Fruit fly (Drosophila melanogaster) whole organism, embryonic: ENCODE measurements around the gene Eip63F-1.

ENCODE experiments used
- Atf3 ChIP-seq: fragments of 200-800 bp; sonication (Bioruptor generic); optimal IDR thresholded peaks from 3 replicates; lab custom pipeline; 2016; ENCODE audit warnings: missing biosample characterization, missing genetic modification characterization
- Blimp-1 ChIP-seq: fragments of 200-800 bp; sonication (Bioruptor generic); optimal IDR thresholded peaks from 3 replicates; lab custom pipeline; 2018; ENCODE audit warnings: missing biosample characterization, missing genetic modification characterization, mild to moderate bottlenecking, moderate library complexity, missing genetic modification reagents
- CG11560 ChIP-seq: fragments of 200-800 bp; sonication (Bioruptor generic); IDR thresholded peaks from 3 replicates; pipeline ENCODE4 v1.3.6; 2022; ENCODE audit warnings: missing biosample characterization, missing genetic modification characterization
- CG11723 ChIP-seq: fragments of 200-800 bp; sonication (Bioruptor generic); optimal IDR thresholded peaks from 2 replicates; lab custom pipeline; 2017; ENCODE audit warnings: missing biosample characterization, mild to moderate bottlenecking, missing genetic modification characterization
- CG12769 ChIP-seq: fragments of 200-800 bp; sonication (Bioruptor generic); optimal IDR thresholded peaks from 2 replicates; lab custom pipeline; 2019; ENCODE audit warnings: missing biosample characterization, mild to moderate bottlenecking, missing genetic modification characterization, moderate library complexity
- CG14014 ChIP-seq: fragments of 200-800 bp; sonication (Bioruptor generic); IDR thresholded peaks from 2 replicates; pipeline ENCODE4 v1.3.6; 2022; ENCODE audit warnings: missing biosample characterization, missing genetic modification characterization
- CG15269 ChIP-seq: fragments of 200-800 bp; sonication (Bioruptor generic); optimal IDR thresholded peaks from 2 replicates; lab custom pipeline; 2018; ENCODE audit warnings: missing biosample characterization, mild to moderate bottlenecking, missing genetic modification characterization, moderate library complexity
- CG2120 ChIP-seq: fragments of 200-800 bp; sonication (Bioruptor generic); optimal IDR thresholded peaks from 3 replicates; lab custom pipeline; 2016; ENCODE audit warnings: missing biosample characterization, missing genetic modification characterization
- CG2199 ChIP-seq: fragments of 200-800 bp; sonication (Bioruptor generic); IDR thresholded peaks from 3 replicates; pipeline ENCODE4 v1.3.6; 2022; ENCODE audit warnings: missing biosample characterization, missing genetic modification characterization
- CG31365 ChIP-seq: fragments of 200-800 bp; sonication (Bioruptor generic); optimal IDR thresholded peaks from 2 replicates; lab custom pipeline; 2018; ENCODE audit warnings: missing biosample characterization, mild to moderate bottlenecking, missing genetic modification characterization
- CG4617 ChIP-seq: fragments of 200-800 bp; sonication (Bioruptor generic); optimal IDR thresholded peaks from 3 replicates; lab custom pipeline; 2016; ENCODE audit warnings: missing biosample characterization, missing genetic modification characterization, borderline replicate concordance
- CG5245 ChIP-seq: fragments of 200-800 bp; sonication (Bioruptor generic); optimal IDR thresholded peaks from 3 replicates; lab custom pipeline; 2016; ENCODE audit warnings: missing biosample characterization, missing genetic modification characterization
- CG5953 ChIP-seq: fragments of 200-800 bp; sonication (Bioruptor generic); IDR thresholded peaks from 2 replicates; pipeline ENCODE4 v1.3.6; 2022; ENCODE audit warnings: missing biosample characterization, missing genetic modification characterization
- CG6175 ChIP-seq: fragments of 200-800 bp; sonication (Bioruptor generic); IDR thresholded peaks from 3 replicates; pipeline ENCODE4 v1.3.6; 2022; ENCODE audit warnings: missing biosample characterization, missing genetic modification characterization
- CG6791 ChIP-seq: fragments of 200-800 bp; sonication (Bioruptor generic); IDR thresholded peaks from 3 replicates; pipeline ENCODE4 v1.3.6; 2022; ENCODE audit warnings: missing biosample characterization, missing genetic modification characterization; ENCODE audit not compliant: partially characterized antibody
- CG7745 ChIP-seq: fragments of 200-800 bp; sonication (Bioruptor generic); optimal IDR thresholded peaks from 2 replicates; lab custom pipeline; 2018; ENCODE audit warnings: missing biosample characterization, mild to moderate bottlenecking, missing genetic modification characterization, moderate library complexity
- CG9609 ChIP-seq: fragments of 200-800 bp; sonication (Bioruptor generic); optimal IDR thresholded peaks from 3 replicates; lab custom pipeline; 2016; ENCODE audit warnings: missing biosample characterization, missing genetic modification characterization
- CoRest ChIP-seq: fragments of 200-800 bp; sonication (Bioruptor generic); optimal IDR thresholded peaks from 3 replicates; lab custom pipeline; 2018; ENCODE audit warnings: missing biosample characterization, mild to moderate bottlenecking, missing genetic modification characterization, moderate library complexity
- Dip3 ChIP-seq: fragments of 200-800 bp; sonication (Bioruptor generic); optimal IDR thresholded peaks from 3 replicates; lab custom pipeline; 2016; ENCODE audit warnings: missing biosample characterization, missing genetic modification characterization
- Elba2 ChIP-seq: fragments of 200-800 bp; sonication (Bioruptor generic); optimal IDR thresholded peaks from 3 replicates; lab custom pipeline; 2016; ENCODE audit warnings: missing biosample characterization, missing genetic modification characterization
- Ets65A ChIP-seq: fragments of 200-800 bp; sonication (Bioruptor generic); peaks from one replicate; lab custom pipeline; 2016; ENCODE audit warnings: missing biosample characterization, missing genetic modification characterization
- H2.0 ChIP-seq: fragments of 200-800 bp; sonication (Bioruptor generic); IDR thresholded peaks from 2 replicates; pipeline ENCODE4 v1.3.6; 2022; ENCODE audit warnings: missing biosample characterization, missing genetic modification characterization
- Mad ChIP-seq: fragments of 200-800 bp; sonication (Bioruptor generic); optimal IDR thresholded peaks from 2 replicates; lab custom pipeline; 2016; ENCODE audit warnings: missing biosample characterization, missing genetic modification characterization
- NK7.1 ChIP-seq: fragments of 200-800 bp; sonication (Bioruptor generic); optimal IDR thresholded peaks from 3 replicates; lab custom pipeline; 2016; ENCODE audit warnings: missing biosample characterization, missing genetic modification characterization
- NfI ChIP-seq: fragments of 200-800 bp; sonication (Bioruptor generic); optimal IDR thresholded peaks from 3 replicates; lab custom pipeline; 2018; ENCODE audit warnings: missing biosample characterization, mild to moderate bottlenecking, missing genetic modification characterization, moderate library complexity
- Pdp1 ChIP-seq, 2 experiments: fragments of 200-800 bp; sonication (Bioruptor generic); optimal IDR thresholded peaks; 3 replicates each; lab custom pipeline; 2016; ENCODE audit warnings: missing biosample characterization in 2 of 2, missing genetic modification characterization in 2 of 2, mild to moderate bottlenecking in 1 of 2, moderate library complexity in 1 of 2
- bigmax ChIP-seq: fragments of 200-800 bp; sonication (Bioruptor generic); optimal IDR thresholded peaks from 2 replicates; lab custom pipeline; 2018; ENCODE audit warnings: missing biosample characterization, mild to moderate bottlenecking, missing genetic modification characterization
- caup ChIP-seq: fragments of 200-800 bp; sonication (Bioruptor generic); optimal IDR thresholded peaks from 3 replicates; lab custom pipeline; 2017; ENCODE audit warnings: missing biosample characterization, mild to moderate bottlenecking, missing genetic modification characterization, moderate library complexity; ENCODE audit not compliant: severe bottlenecking
- corto ChIP-seq: fragments of 200-800 bp; sonication (Bioruptor generic); optimal IDR thresholded peaks from 2 replicates; lab custom pipeline; 2016; ENCODE audit warnings: missing biosample characterization, mild to moderate bottlenecking, missing genetic modification characterization, moderate library complexity
- cwo ChIP-seq: fragments of 200-800 bp; sonication (Bioruptor generic); optimal IDR thresholded peaks from 3 replicates; lab custom pipeline; 2017; ENCODE audit warnings: missing biosample characterization, missing genetic modification characterization, mild to moderate bottlenecking, moderate library complexity, missing genetic modification reagents
- dpn ChIP-seq, 2 experiments: fragments of 200-800 bp; sonication (Bioruptor generic); optimal IDR thresholded peaks; 3 replicates each; lab custom pipeline; 2016; ENCODE audit warnings: missing biosample characterization in 2 of 2, missing genetic modification characterization in 2 of 2
- eyg ChIP-seq: fragments of 200-800 bp; sonication (Bioruptor generic); optimal IDR thresholded peaks from 3 replicates; lab custom pipeline; 2016; ENCODE audit warnings: missing biosample characterization, missing genetic modification characterization
- fd64A ChIP-seq: fragments of 200-800 bp; sonication (Bioruptor generic); optimal IDR thresholded peaks from 3 replicates; lab custom pipeline; 2018; ENCODE audit warnings: missing biosample characterization, mild to moderate bottlenecking, missing genetic modification characterization
- fd96Cb ChIP-seq: fragments of 200-800 bp; sonication (Bioruptor generic); optimal IDR thresholded peaks from 2 replicates; lab custom pipeline; 2018; ENCODE audit warnings: missing biosample characterization, mild to moderate bottlenecking, missing genetic modification characterization, moderate library complexity
- gcm ChIP-seq: fragments of 200-800 bp; sonication (Bioruptor generic); optimal IDR thresholded peaks from 2 replicates; lab custom pipeline; 2019; ENCODE audit warnings: missing biosample characterization, mild to moderate bottlenecking, missing genetic modification characterization, moderate library complexity
- grn ChIP-seq: fragments of 200-800 bp; sonication (Bioruptor generic); optimal IDR thresholded peaks from 3 replicates; lab custom pipeline; 2017; ENCODE audit warnings: missing biosample characterization, missing genetic modification characterization
- gsb-n ChIP-seq: fragments of 200-800 bp; sonication (Bioruptor generic); optimal IDR thresholded peaks from 3 replicates; lab custom pipeline; 2018; ENCODE audit warnings: missing biosample characterization, mild to moderate bottlenecking, missing genetic modification characterization
- gt ChIP-seq: fragments of 200-800 bp; sonication (Bioruptor generic); IDR thresholded peaks from 2 replicates; pipeline ENCODE4 v1.3.6; 2022; ENCODE audit warnings: missing biosample characterization, missing genetic modification characterization
- kay ChIP-seq: fragments of 200-800 bp; sonication (Bioruptor generic); optimal IDR thresholded peaks from 2 replicates; lab custom pipeline; 2016; ENCODE audit warnings: missing biosample characterization, missing genetic modification characterization
- ken ChIP-seq: fragments of 200-800 bp; sonication (Bioruptor generic); IDR thresholded peaks from 3 replicates; pipeline ENCODE4 v1.3.6; 2022; ENCODE audit warnings: missing biosample characterization, missing genetic modification characterization
- nerfin-1 ChIP-seq: fragments of 200-800 bp; sonication (Bioruptor generic); optimal IDR thresholded peaks from 3 replicates; lab custom pipeline; 2019; ENCODE audit warnings: missing biosample characterization, mild to moderate bottlenecking, missing genetic modification characterization, moderate library complexity
- nerfin-2 ChIP-seq: fragments of 200-800 bp; sonication (Bioruptor generic); IDR thresholded peaks from 2 replicates; pipeline ENCODE4 v1.3.6; 2022; ENCODE audit warnings: missing biosample characterization, missing genetic modification characterization; ENCODE audit not compliant: partially characterized antibody
- oc ChIP-seq: fragments of 200-800 bp; sonication (Bioruptor generic); optimal IDR thresholded peaks from 2 replicates; lab custom pipeline; 2018; ENCODE audit warnings: missing biosample characterization, mild to moderate bottlenecking, missing genetic modification characterization, moderate library complexity
- pb ChIP-seq: fragments of 200-800 bp; sonication (Bioruptor generic); optimal IDR thresholded peaks from 3 replicates; lab custom pipeline; 2016; ENCODE audit warnings: missing biosample characterization, missing genetic modification characterization
- peb ChIP-seq: fragments of 200-800 bp; sonication (Bioruptor generic); IDR thresholded peaks from 2 replicates; pipeline ENCODE4 v1.3.6; 2022; ENCODE audit warnings: missing biosample characterization, missing genetic modification characterization
- sens-2 ChIP-seq: fragments of 200-800 bp; sonication (Bioruptor generic); IDR thresholded peaks from 2 replicates; pipeline ENCODE4 v1.3.6; 2022; ENCODE audit warnings: missing biosample characterization, missing genetic modification characterization
- slp2 ChIP-seq: fragments of 200-800 bp; sonication (Bioruptor generic); optimal IDR thresholded peaks from 2 replicates; lab custom pipeline; 2016; ENCODE audit warnings: missing biosample characterization, missing genetic modification characterization
- sqz ChIP-seq: fragments of 200-800 bp; sonication (Bioruptor generic); optimal IDR thresholded peaks from 3 replicates; lab custom pipeline; 2018; ENCODE audit warnings: missing biosample characterization, mild to moderate bottlenecking, missing genetic modification characterization

The Eip63F-1 gene

dm6 chr3L:3908838-3909810, 26.3 kb downstream of the Eip63F-1 start (continued):
- no peak for TF ChIP-seq NK7.1 (GFP tag; lab: Kevin White, UChicago)
- TF ChIP-seq CG6791 (GFP tag; lab: Robert Waterston, UW), result peak; percentile 60; the same call in 1 of the 3 replicates
- TF ChIP-seq corto, result no peak
- no peak for TF ChIP-seq CG9609 (GFP tag; lab: Kevin White, UChicago)
- no peak for TF ChIP-seq NfI
- TF ChIP-seq oc (tag; lab: Kevin White, UChicago), result no peak
- TF ChIP-seq fd64A (GFP tag; lab: Kevin White, UChicago), result no peak
- no peak for TF ChIP-seq Atf3 (GFP tag; lab: Kevin White, UChicago)
- TF ChIP-seq CG7745 (tag; lab: Kevin White, UChicago), result no peak
- TF ChIP-seq CG2120 (GFP tag; lab: Kevin White, UChicago), result no peak
- TF ChIP-seq gsb-n, result no peak
- TF ChIP-seq CoRest (tag; lab: Kevin White, UChicago), result no peak
- no peak for TF ChIP-seq CG14014
- no peak for TF ChIP-seq H2.0
- TF ChIP-seq Pdp1 (GFP tag; optimal IDR thresholded peaks at IDR 0.05; lab: Kevin White, UChicago), result peak in 1 of 2 experiments; percentile 97
- no peak for TF ChIP-seq slp2 (GFP tag; lab: Kevin White, UChicago)
- no peak for TF ChIP-seq CG5245 (GFP tag; lab: Kevin White, UChicago)
- no peak for TF ChIP-seq sqz (GFP tag; lab: Kevin White, UChicago)
- TF ChIP-seq grn (GFP tag; lab: Kevin White, UChicago), result no peak
- TF ChIP-seq CG4617 (GFP tag; lab: Kevin White, UChicago), result peak; percentile 69
- no peak for TF ChIP-seq fd96Cb (tag; lab: Kevin White, UChicago)
- no peak for TF ChIP-seq eyg (GFP tag; lab: Kevin White, UChicago)
- 0 out of 2 replicates have a peak, but pooled peaks have one; percentile 51 for TF ChIP-seq nerfin-2 (GFP tag; lab: Robert Waterston, UW)
- TF ChIP-seq gt (GFP tag; lab: Robert Waterston, UW), result no peak
- TF ChIP-seq peb (GFP tag; lab: Robert Waterston, UW), result no peak
- TF ChIP-seq caup (GFP tag; lab: Kevin White, UChicago), result no peak
- no peak for TF ChIP-seq CG11723 (GFP tag; lab: Kevin White, UChicago)
- no peak for TF ChIP-seq pb (GFP tag; lab: Kevin White, UChicago)
- peak; percentile 1 for TF ChIP-seq Mad (GFP tag; lab: Kevin White, UChicago)
- no peak for TF ChIP-seq Blimp-1 (GFP tag; lab: Kevin White, UChicago)
- TF ChIP-seq CG15269 (tag; lab: Kevin White, UChicago), result no peak
- TF ChIP-seq CG5953 (GFP tag; lab: Robert Waterston, UW), result no peak
- TF ChIP-seq bigmax (GFP tag; lab: Kevin White, UChicago), result peak; percentile 90
- TF ChIP-seq CG31365 (tag; lab: Kevin White, UChicago), result no peak
- no peak for TF ChIP-seq cwo (GFP tag; lab: Kevin White, UChicago)
- peak in 1 of 2 experiments; percentile 18 for TF ChIP-seq dpn (GFP tag; optimal IDR thresholded peaks at IDR 0.05; lab: Kevin White, UChicago)
- TF ChIP-seq nerfin-1 (tag; lab: Kevin White, UChicago), result no peak
- TF ChIP-seq Ets65A, result no peak
- TF ChIP-seq gcm (GFP tag; lab: Kevin White, UChicago), result no peak
- TF ChIP-seq Dip3, result no peak
- TF ChIP-seq Elba2 (GFP tag; lab: Kevin White, UChicago), result peak; percentile 96
- TF ChIP-seq CG6175 (GFP tag; lab: Robert Waterston, UW), result no peak
- no peak for TF ChIP-seq CG2199 (GFP tag; lab: Robert Waterston, UW)
- no peak for TF ChIP-seq kay
- no peak for TF ChIP-seq sens-2 (GFP tag; lab: Robert Waterston, UW)
- no peak for TF ChIP-seq CG11560
- TF ChIP-seq ken, result no peak
- TF ChIP-seq CG12769, result peak; percentile 19
